Worm (Caenorhabditis elegans) whole organism, mixed stage, embryonic: Measurements from ENCODE around the gene atx-2.

Source experiments
- M03D4.4 ChIP-seq: sonication (generic microtip); optimal IDR thresholded peaks from 2 replicates; lab custom pipeline; 2017; ENCODE audit warnings: mild to moderate bottlenecking, missing genetic modification characterization, missing compliant biosample characterization
- bed-3 ChIP-seq: fragments of 200-800 bp; sonication (Bioruptor generic); optimal IDR thresholded peaks from 3 replicates; lab custom pipeline; 2018; ENCODE audit warnings: mild to moderate bottlenecking, missing genetic modification characterization, moderate library complexity, missing compliant biosample characterization
- blmp-1 ChIP-seq: fragments of 150-350 bp; optimal IDR thresholded peaks from 2 replicates; lab custom pipeline; 2014; ENCODE audit warnings: missing biosample characterization, missing genetic modification characterization
- ceh-39 ChIP-seq: fragments of 150-350 bp; optimal IDR thresholded peaks from 2 replicates; lab custom pipeline; 2014; ENCODE audit warnings: missing biosample characterization, missing genetic modification characterization
- ceh-43 ChIP-seq: fragments of 200-800 bp; sonication (Bioruptor generic); optimal IDR thresholded peaks from 2 replicates; lab custom pipeline; 2018; ENCODE audit warnings: mild to moderate bottlenecking, missing genetic modification characterization, moderate library complexity, missing compliant biosample characterization
- ceh-83 ChIP-seq: fragments of 200-800 bp; sonication (Bioruptor generic); optimal IDR thresholded peaks from 2 replicates; lab custom pipeline; 2018; ENCODE audit warnings: mild to moderate bottlenecking, missing genetic modification characterization, missing compliant biosample characterization
- ces-1 ChIP-seq: fragments of 150-350 bp; optimal IDR thresholded peaks from 2 replicates; lab custom pipeline; 2014; ENCODE audit warnings: missing biosample characterization, missing genetic modification reagents, missing genetic modification characterization
- cnd-1 ChIP-seq: fragments of 200-800 bp; sonication (Bioruptor generic); optimal IDR thresholded peaks from 2 replicates; lab custom pipeline; 2018; ENCODE audit warnings: mild to moderate bottlenecking, missing genetic modification characterization, missing compliant biosample characterization
- drap-1 ChIP-seq: fragments of 200-800 bp; sonication (Bioruptor generic); optimal IDR thresholded peaks from 3 replicates; lab custom pipeline; 2018; ENCODE audit warnings: mild to moderate bottlenecking, missing genetic modification characterization, missing compliant biosample characterization
- elt-1 ChIP-seq: sonication (generic microtip); optimal IDR thresholded peaks from 2 replicates; lab custom pipeline; 2017; ENCODE audit warnings: missing genetic modification characterization, mild to moderate bottlenecking, missing compliant biosample characterization, antibody characterized with exemption, moderate library complexity, borderline replicate concordance; ENCODE audit not compliant: insufficient read depth
- elt-3 ChIP-seq: fragments of 150-350 bp; optimal IDR thresholded peaks from 2 replicates; lab custom pipeline; 2014; ENCODE audit warnings: missing biosample characterization, missing genetic modification characterization
- flh-1 ChIP-seq: fragments of 200-800 bp; sonication (Bioruptor generic); optimal IDR thresholded peaks from 2 replicates; lab custom pipeline; 2018; ENCODE audit warnings: mild to moderate bottlenecking, missing genetic modification characterization, moderate library complexity, missing compliant biosample characterization
- ham-2 ChIP-seq: fragments of 200-800 bp; sonication (Bioruptor generic); optimal IDR thresholded peaks from 2 replicates; lab custom pipeline; 2018; ENCODE audit warnings: mild to moderate bottlenecking, missing genetic modification characterization, missing compliant biosample characterization
- hlh-1 ChIP-seq: fragments of 150-350 bp; optimal IDR thresholded peaks from 2 replicates; lab custom pipeline; 2014; ENCODE audit warnings: missing biosample characterization, missing genetic modification reagents, missing genetic modification characterization
- lin-13 ChIP-seq: fragments of 150-350 bp; optimal IDR thresholded peaks from 2 replicates; lab custom pipeline; 2014; ENCODE audit warnings: missing biosample characterization, missing genetic modification characterization
- lin-32 ChIP-seq: fragments of 200-800 bp; sonication (Bioruptor generic); optimal IDR thresholded peaks from 2 replicates; lab custom pipeline; 2018; ENCODE audit warnings: mild to moderate bottlenecking, missing genetic modification characterization, missing compliant biosample characterization
- lsy-2 ChIP-seq: fragments of 150-350 bp; optimal IDR thresholded peaks from 2 replicates; lab custom pipeline; 2014; ENCODE audit warnings: missing biosample characterization, missing genetic modification characterization
- mab-5 ChIP-seq: fragments of 150-350 bp; optimal IDR thresholded peaks from 2 replicates; lab custom pipeline; 2014; ENCODE audit warnings: missing biosample characterization, missing genetic modification characterization
- mep-1 ChIP-seq: fragments of 150-350 bp; optimal IDR thresholded peaks from 2 replicates; lab custom pipeline; 2017; ENCODE audit warnings: missing biosample characterization, missing genetic modification reagents, missing genetic modification characterization, inconsistent platforms
- mls-2 ChIP-seq: sonication (generic microtip); optimal IDR thresholded peaks from 2 replicates; lab custom pipeline; 2016; ENCODE audit warnings: mild to moderate bottlenecking, missing genetic modification characterization, moderate library complexity, missing compliant biosample characterization
- nhr-12 ChIP-seq: fragments of 150-350 bp; optimal IDR thresholded peaks from 2 replicates; lab custom pipeline; 2014; ENCODE audit warnings: missing biosample characterization, missing genetic modification characterization
- nhr-2 ChIP-seq: fragments of 150-350 bp; optimal IDR thresholded peaks from 2 replicates; lab custom pipeline; 2014; ENCODE audit warnings: missing biosample characterization, missing genetic modification characterization
- nhr-237 ChIP-seq: fragments of 150-350 bp; optimal IDR thresholded peaks from 2 replicates; lab custom pipeline; 2014; ENCODE audit warnings: missing biosample characterization, missing genetic modification characterization
- nhr-28 ChIP-seq: fragments of 150-350 bp; optimal IDR thresholded peaks from 2 replicates; lab custom pipeline; 2014; ENCODE audit warnings: missing biosample characterization, missing genetic modification characterization
- nhr-76 ChIP-seq: sonication (generic microtip); optimal IDR thresholded peaks from 2 replicates; lab custom pipeline; 2017; ENCODE audit warnings: missing biosample characterization, missing genetic modification characterization
- pha-4 ChIP-seq: fragments of 150-350 bp; optimal IDR thresholded peaks from 2 replicates; lab custom pipeline; 2018; ENCODE audit warnings: missing biosample characterization, missing genetic modification reagents, missing genetic modification characterization
- sem-2 ChIP-seq: fragments of 200-800 bp; sonication (Bioruptor generic); optimal IDR thresholded peaks from 2 replicates; lab custom pipeline; 2018; ENCODE audit warnings: mild to moderate bottlenecking, missing genetic modification characterization, missing compliant biosample characterization
- snpc-4 ChIP-seq: fragments of 150-350 bp; optimal IDR thresholded peaks from 2 replicates; lab custom pipeline; 2014; ENCODE audit warnings: missing biosample characterization, missing genetic modification characterization
- sptf-1 ChIP-seq: sonication (generic microtip); optimal IDR thresholded peaks from 2 replicates; lab custom pipeline; 2017; ENCODE audit warnings: mild to moderate bottlenecking, missing genetic modification characterization, moderate library complexity, missing compliant biosample characterization
- tbx-8 ChIP-seq: fragments of 200-800 bp; sonication (Bioruptor generic); optimal IDR thresholded peaks from 2 replicates; lab custom pipeline; 2018; ENCODE audit warnings: mild to moderate bottlenecking, missing genetic modification characterization, moderate library complexity, missing compliant biosample characterization
- unc-120 ChIP-seq: sonication (generic microtip); optimal IDR thresholded peaks from 2 replicates; lab custom pipeline; 2017; ENCODE audit warnings: missing genetic modification characterization, missing compliant biosample characterization; ENCODE audit not compliant: poor library complexity, severe bottlenecking
- unc-39 ChIP-seq: fragments of 150-350 bp; optimal IDR thresholded peaks from 2 replicates; lab custom pipeline; 2014; ENCODE audit warnings: missing biosample characterization, missing genetic modification characterization
- unc-62 ChIP-seq: fragments of 150-350 bp; optimal IDR thresholded peaks from 2 replicates; lab custom pipeline; 2014; ENCODE audit warnings: missing biosample characterization, missing genetic modification reagents, missing genetic modification characterization
- zip-8 ChIP-seq: fragments of 150-350 bp; optimal IDR thresholded peaks from 2 replicates; lab custom pipeline; 2014; ENCODE audit warnings: missing biosample characterization, missing genetic modification characterization
- ztf-11 ChIP-seq: fragments of 150-350 bp; optimal IDR thresholded peaks from 2 replicates; lab custom pipeline; 2014; ENCODE audit warnings: missing biosample characterization, missing genetic modification characterization

Gene atx-2

ce11 chrIII:10427882-10428281, 33.3 kb upstream of the atx-2 start, which contains the start of gene prp-3:
prp-3 (minus strand) TSS chrIII:10427982.
- TF ChIP-seq nhr-76 (no peak), zip-8 (tag; lab: Kevin White, UChicago) (no peak), mab-5 (tag; lab: Kevin White, UChicago) (no peak), ceh-83 (GFP tag; lab: Kevin White, UChicago) (no peak), elt-3 (tag; lab: Kevin White, UChicago) (no peak), pha-4 (tag; lab: Kevin White, UChicago) (no peak), bed-3 (GFP tag; lab: Kevin White, UChicago) (no peak), ces-1 (GFP tag; lab: Kevin White, UChicago) (no peak), M03D4.4 (no peak), ztf-11 (tag; lab: Kevin White, UChicago) (no peak), nhr-28 (no peak), mls-2 (tag; lab: Kevin White, UChicago) (no peak), cnd-1 (tag; lab: Kevin White, UChicago) (no peak), nhr-2 (tag; lab: Kevin White, UChicago) (no peak), ceh-39 (no peak), snpc-4 (tag; lab: Kevin White, UChicago) (no peak), lsy-2 (tag; lab: Kevin White, UChicago) (no peak), flh-1 (GFP tag; lab: Kevin White, UChicago) (no peak), lin-13 (tag; lab: Kevin White, UChicago) (no peak)

- TF ChIP-seq cnd-1 (tag; lab: Kevin White, UChicago) (peak; percentile 79), ztf-11 (tag; lab: Kevin White, UChicago) (no peak), sptf-1 (tag; lab: Kevin White, UChicago) (peak; percentile 72), mab-5 (tag; lab: Kevin White, UChicago) (peak; percentile 54), bed-3 (GFP tag; lab: Kevin White, UChicago) (peak; percentile 21), flh-1 (GFP tag; lab: Kevin White, UChicago) (peak; percentile 17), ceh-43 (GFP tag; lab: Kevin White, UChicago) (peak; percentile 46), hlh-1 (tag; lab: Kevin White, UChicago) (peak; percentile 92), snpc-4 (tag; lab: Kevin White, UChicago) (no peak), lin-13 (tag; lab: Kevin White, UChicago) (peak; percentile 50), nhr-28 (peak; percentile 14), ham-2 (peak; percentile 2), nhr-237 (tag; lab: Kevin White, UChicago) (no peak), sem-2 (GFP tag; lab: Kevin White, UChicago) (peak; percentile 34), ceh-39 (no peak), ces-1 (GFP tag; lab: Kevin White, UChicago) (peak; percentile 21), mls-2 (tag; lab: Kevin White, UChicago) (peak; percentile 69), elt-3 (tag; lab: Kevin White, UChicago) (no peak), ceh-83 (GFP tag; lab: Kevin White, UChicago) (peak; percentile 84), zip-8 (tag; lab: Kevin White, UChicago) (no peak), unc-39 (tag; lab: Kevin White, UChicago) (no peak), elt-1 (tag; lab: Kevin White, UChicago) (no peak), drap-1 (peak; percentile 72), blmp-1 (tag; lab: Kevin White, UChicago) (no peak), unc-120 (tag; lab: Kevin White, UChicago) (peak; percentile 86), pha-4 (tag; lab: Kevin White, UChicago) (peak; percentile 4), nhr-76 (no peak), nhr-12 (tag; lab: Kevin White, UChicago) (no peak), M03D4.4 (peak; percentile 75), tbx-8 (GFP tag; lab: Kevin White, UChicago) (no peak), nhr-2 (tag; lab: Kevin White, UChicago) (no peak), lsy-2 (tag; lab: Kevin White, UChicago) (peak; percentile 8), unc-62 (GFP tag; lab: Kevin White, UChicago) (peak; percentile 73), lin-32 (peak; percentile 53), mep-1 (tag; lab: Kevin White, UChicago) (no peak)
- TF ChIP-seq, all 35 proteins: peak for 21
Measured at ce11 chrIII:10432104-10432503, 29.1 kb upstream of the atx-2 start.
